Worm (Caenorhabditis elegans): ENCODE data around the gene srt-48.

srt-48 gene

DNA sequence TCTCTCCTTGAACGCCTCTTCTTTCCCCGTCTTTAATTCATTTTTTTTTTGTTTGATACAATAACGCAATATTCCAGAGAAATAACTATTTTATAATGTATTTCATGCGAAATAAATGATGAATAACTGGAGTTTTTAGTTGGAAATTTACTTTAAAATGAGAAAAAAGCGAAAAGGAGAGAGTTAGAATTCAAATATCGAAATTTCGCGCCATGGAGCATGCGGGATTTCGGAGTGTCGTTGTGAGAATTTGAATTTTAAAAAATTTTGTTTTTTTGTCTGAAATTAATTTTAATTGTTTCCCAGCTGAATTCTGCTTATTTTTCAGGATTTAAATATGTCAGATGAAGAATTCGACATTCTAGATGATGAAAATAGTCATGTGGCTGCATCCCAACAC is 43.3 kb downstream of the srt-48 start, which contains the start of gene fcd-2 (continued):
- TF ChIP-seq mep-1 (tag; optimal IDR thresholded peaks at IDR 0.05) (peak; percentile 52), aha-1 (tag) (peak; percentile 59), F44E2.7 (GFP tag; IDR thresholded peaks at IDR 0.05) (no peak), rbr-2 (tag; optimal IDR thresholded peaks at IDR 0.05) (no peak), ZK337.2 (GFP tag; IDR thresholded peaks at IDR 0.05) (no peak), F49E8.2 (tag; optimal IDR thresholded peaks at IDR 0.05; ENCODE audit: borderline replicate concordance) (no peak), F37D6.2 (tag; optimal IDR thresholded peaks at IDR 0.05) (no peak), dve-1 (tag; optimal IDR thresholded peaks at IDR 0.05; ENCODE audit: insufficient read depth) (peak; percentile 23), daf-16 (GFP tag; optimal IDR thresholded peaks at IDR 0.05) (no peak), daf-16 (tag; optimal IDR thresholded peaks at IDR 0.05) (peak; percentile 6), lsy-2 (tag; optimal IDR thresholded peaks at IDR 0.05) (peak; percentile 56 to 69), mes-2 (tag; optimal IDR thresholded peaks at IDR 0.05; ENCODE audit: poor library complexity, severe bottlenecking) (peak; percentile 52), jun-1 (tag; optimal IDR thresholded peaks at IDR 0.05) (no peak), nhr-28 (tag; optimal IDR thresholded peaks at IDR 0.05) (no peak), sdz-12 (GFP tag; optimal IDR thresholded peaks at IDR 0.05) (no peak)

DNA sequence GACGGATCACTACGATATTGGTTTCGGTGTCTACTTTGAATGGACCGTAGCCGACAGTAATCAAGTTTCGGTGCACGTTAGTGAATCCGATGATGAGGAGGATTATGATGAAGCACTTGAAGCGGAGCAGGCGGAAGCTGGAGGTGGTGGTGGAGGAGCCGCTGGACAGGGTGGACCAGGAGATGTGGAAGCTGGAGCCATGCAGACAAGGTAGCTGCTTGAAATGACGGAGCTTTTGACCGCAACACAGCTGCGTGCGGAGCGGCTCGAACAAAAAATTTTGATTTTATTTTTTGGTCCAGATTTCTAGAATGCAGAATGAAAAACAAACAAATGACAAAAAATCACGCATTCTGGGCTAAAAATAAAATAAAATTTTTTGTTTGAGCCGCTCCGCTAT is 44.3 kb downstream of the srt-48 start:
- TF ChIP-seq set-16 (GFP tag; IDR thresholded peaks at IDR 0.05): peak; percentile 80
- peak; percentile 84 for TF ChIP-seq aha-1 (tag)
- TF ChIP-seq lin-29 (GFP tag; IDR thresholded peaks at IDR 0.05): no peak

DNA sequence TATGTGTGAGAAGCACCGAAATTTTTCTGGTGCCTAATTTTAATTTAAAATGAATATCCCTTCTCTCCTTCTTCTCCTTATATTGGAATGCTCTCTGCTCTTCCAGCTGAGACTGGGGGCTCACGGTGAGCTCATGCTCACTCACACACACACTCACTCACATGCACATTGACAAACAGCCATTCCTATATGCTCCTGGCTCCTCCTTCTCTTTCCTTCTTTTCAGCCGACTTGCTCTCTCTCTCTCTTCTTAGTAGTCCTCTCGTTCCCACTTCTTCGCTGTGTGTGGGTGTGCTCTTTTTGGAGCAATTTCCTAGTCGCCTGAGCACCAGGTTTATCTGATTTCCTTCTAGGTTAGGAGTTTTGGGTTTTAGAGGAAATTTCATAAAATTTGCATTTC is 47.8 kb downstream of the srt-48 start:
- no peak for TF ChIP-seq mxl-3 (GFP tag; optimal IDR thresholded peaks at IDR 0.05)
- TF ChIP-seq aha-1 (tag): peak; percentile 44
- TF ChIP-seq fkh-10 (GFP tag; optimal IDR thresholded peaks at IDR 0.05): peak; percentile 64
- peak; percentile 45 for TF ChIP-seq rbr-2 (tag; optimal IDR thresholded peaks at IDR 0.05)
- TF ChIP-seq ceh-32 (tag; optimal IDR thresholded peaks at IDR 0.05; ENCODE audit: poor library complexity): peak; percentile 5
- TF ChIP-seq hmg-1.1 (GFP tag; IDR thresholded peaks at IDR 0.05): peak; percentile 44; the same call in 1 of the 2 replicates
- no peak for TF ChIP-seq spr-3 (GFP tag; optimal IDR thresholded peaks at IDR 0.05)
- peak; percentile 49 for TF ChIP-seq hlh-30 (tag; optimal IDR thresholded peaks at IDR 0.05; ENCODE audit: insufficient read depth)
- peak; percentile 19 for TF ChIP-seq ces-1 (GFP tag; optimal IDR thresholded peaks at IDR 0.05)
- no peak for TF ChIP-seq unc-62 (GFP tag; optimal IDR thresholded peaks at IDR 0.05 in 1 of 2)
- no peak for TF ChIP-seq unc-62 (tag; optimal IDR thresholded peaks at IDR 0.05)
- TF ChIP-seq dmd-6 (GFP tag; IDR thresholded peaks at IDR 0.05): 0 out of 2 replicates have a peak, but pooled peaks have one; percentile 11
- no peak for TF ChIP-seq daf-8 (GFP tag; IDR thresholded peaks at IDR 0.05)
- TF ChIP-seq hif-1 (tag; optimal IDR thresholded peaks at IDR 0.05): no peak
- no peak for TF ChIP-seq gei-8 (GFP tag; optimal IDR thresholded peaks at IDR 0.05)
- TF ChIP-seq mep-1 (tag; optimal IDR thresholded peaks at IDR 0.05): peak; percentile 21
- peak; percentile 48; the same call in 1 of the 2 replicates for TF ChIP-seq ctbp-1 (GFP tag; IDR thresholded peaks at IDR 0.05)
- no peak for TF ChIP-seq mxl-2 (GFP tag; conservative IDR thresholded peaks at IDR 0.05)
- no peak for TF ChIP-seq jun-1 (tag; optimal IDR thresholded peaks at IDR 0.05)
- no peak for TF ChIP-seq sdz-12 (GFP tag; optimal IDR thresholded peaks at IDR 0.05)
- TF ChIP-seq mes-2 (tag; optimal IDR thresholded peaks at IDR 0.05; ENCODE audit: poor library complexity, severe bottlenecking): peak; percentile 34
- TF ChIP-seq lin-39 (tag; optimal IDR thresholded peaks at IDR 0.05): no peak
- no peak for TF ChIP-seq F10B5.3 (tag; optimal IDR thresholded peaks at IDR 0.05)
- peak in 1 of 2 experiments; percentile 16 for TF ChIP-seq lsy-2 (tag; optimal IDR thresholded peaks at IDR 0.05)

DNA sequence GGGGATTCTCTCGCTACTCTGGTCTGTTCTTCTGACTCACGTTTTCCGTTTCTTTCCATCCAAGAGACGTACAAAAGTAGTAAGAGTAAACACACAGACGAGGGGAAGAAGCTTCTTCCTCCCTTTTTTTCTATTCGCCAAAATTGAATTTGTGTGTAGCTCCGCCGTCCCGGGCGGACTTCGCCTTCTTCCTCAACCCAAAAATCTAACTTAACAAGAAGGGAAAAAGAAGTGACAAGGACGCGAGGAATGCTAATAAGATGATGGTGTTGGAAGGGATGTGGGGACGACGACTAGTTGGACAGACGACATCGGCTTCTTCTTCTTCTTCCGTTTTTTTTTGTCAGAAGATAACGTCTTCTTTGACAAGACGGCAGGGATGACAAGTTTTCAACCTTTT is 51.7 kb downstream of the srt-48 start:
- TF ChIP-seq nhr-25 (tag; optimal IDR thresholded peaks at IDR 0.05; ENCODE audit: borderline replicate concordance, insufficient read depth): no peak
- no peak for TF ChIP-seq daf-12 (tag; optimal IDR thresholded peaks at IDR 0.05)
- TF ChIP-seq php-3 (GFP tag; IDR thresholded peaks at IDR 0.05): no peak
- TF ChIP-seq vab-7 (GFP tag; IDR thresholded peaks at IDR 0.05): no peak
- no peak for TF ChIP-seq F37D6.2 (tag; optimal IDR thresholded peaks at IDR 0.05)
- no peak for TF ChIP-seq nhr-41 (GFP tag; IDR thresholded peaks at IDR 0.05)
- TF ChIP-seq lim-7 (GFP tag; IDR thresholded peaks at IDR 0.05): no peak
- no peak for TF ChIP-seq snpc-1.2 (GFP tag; IDR thresholded peaks at IDR 0.05)
- peak; percentile 84 for TF ChIP-seq ctbp-1 (GFP tag; IDR thresholded peaks at IDR 0.05)
- TF ChIP-seq unc-130 (GFP tag; optimal IDR thresholded peaks at IDR 0.05): no peak
- TF ChIP-seq dmd-6 (GFP tag; IDR thresholded peaks at IDR 0.05): no peak
- no peak for TF ChIP-seq ceh-62 (tag; optimal IDR thresholded peaks at IDR 0.05)
- TF ChIP-seq ceh-32 (tag; optimal IDR thresholded peaks at IDR 0.05; ENCODE audit: poor library complexity): no peak
- TF ChIP-seq ztf-7 (tag; optimal IDR thresholded peaks at IDR 0.05): no peak
- no peak for TF ChIP-seq dmd-9 (GFP tag; IDR thresholded peaks at IDR 0.05)
- no peak for TF ChIP-seq Y5F2A.4 (GFP tag; optimal IDR thresholded peaks at IDR 0.05)
- no peak for TF ChIP-seq daf-8 (GFP tag; IDR thresholded peaks at IDR 0.05)

All from whole organism, L4 larva.